Fruit fly (Drosophila melanogaster) whole organism, embryonic: ENCODE results near the gene Pex1.

Experiments used
- Bgb ChIP-seq: fragments of 200-800 bp; sonication (Bioruptor generic); IDR thresholded peaks from 2 replicates; pipeline ENCODE4 v1.3.6; 2022; ENCODE audit warnings: missing biosample characterization, missing genetic modification characterization; ENCODE audit not compliant: partially characterized antibody
- Blimp-1 ChIP-seq: fragments of 200-800 bp; sonication (Bioruptor generic); optimal IDR thresholded peaks from 3 replicates; lab custom pipeline; 2018; ENCODE audit warnings: missing biosample characterization, missing genetic modification characterization, mild to moderate bottlenecking, moderate library complexity, missing genetic modification reagents
- BtbVII ChIP-seq: fragments of 200-800 bp; sonication (Bioruptor generic); optimal IDR thresholded peaks from 3 replicates; lab custom pipeline; 2017; ENCODE audit warnings: missing biosample characterization, mild to moderate bottlenecking, missing genetic modification characterization
- CG10543 ChIP-seq: fragments of 200-800 bp; sonication (Bioruptor generic); optimal IDR thresholded peaks from 3 replicates; lab custom pipeline; 2017; ENCODE audit warnings: missing biosample characterization, mild to moderate bottlenecking, missing genetic modification characterization, moderate library complexity
- CG11504 ChIP-seq: fragments of 200-800 bp; sonication (Bioruptor generic); optimal IDR thresholded peaks from 3 replicates; lab custom pipeline; 2019; ENCODE audit warnings: missing biosample characterization, mild to moderate bottlenecking, missing genetic modification characterization, moderate library complexity
- CG11695 ChIP-seq: fragments of 200-800 bp; sonication (Bioruptor generic); IDR thresholded peaks from 3 replicates; pipeline ENCODE4 v1.3.6; 2022; ENCODE audit warnings: missing biosample characterization, missing genetic modification characterization
- CG11696 ChIP-seq: fragments of 200-800 bp; sonication (Bioruptor generic); IDR thresholded peaks from 2 replicates; pipeline ENCODE4 v1.3.6; 2022; ENCODE audit warnings: missing biosample characterization, missing genetic modification characterization
- CG15696 ChIP-seq: fragments of 200-800 bp; sonication (Bioruptor generic); optimal IDR thresholded peaks from 2 replicates; lab custom pipeline; 2019; ENCODE audit warnings: missing biosample characterization, mild to moderate bottlenecking, missing genetic modification characterization, moderate library complexity
- CG16813 ChIP-seq: fragments of 200-800 bp; sonication (Bioruptor generic); IDR thresholded peaks from 3 replicates; pipeline ENCODE4 v1.3.6; 2022; ENCODE audit warnings: missing biosample characterization, missing genetic modification characterization; ENCODE audit not compliant: partially characterized antibody
- CG17385 ChIP-seq: fragments of 200-800 bp; sonication (Bioruptor generic); optimal IDR thresholded peaks from 3 replicates; lab custom pipeline; 2018; ENCODE audit warnings: missing biosample characterization, mild to moderate bottlenecking, missing genetic modification characterization
- CG17568 ChIP-seq: fragments of 200-800 bp; sonication (Bioruptor generic); optimal IDR thresholded peaks from 2 replicates; lab custom pipeline; 2018; ENCODE audit warnings: missing biosample characterization, mild to moderate bottlenecking, missing genetic modification characterization, moderate library complexity
- CG2120 ChIP-seq: fragments of 200-800 bp; sonication (Bioruptor generic); optimal IDR thresholded peaks from 3 replicates; lab custom pipeline; 2016; ENCODE audit warnings: missing biosample characterization, missing genetic modification characterization
- CG3065 ChIP-seq: fragments of 200-800 bp; sonication (Bioruptor generic); optimal IDR thresholded peaks from 2 replicates; lab custom pipeline; 2016; ENCODE audit warnings: missing biosample characterization, missing genetic modification characterization
- CG31365 ChIP-seq: fragments of 200-800 bp; sonication (Bioruptor generic); optimal IDR thresholded peaks from 2 replicates; lab custom pipeline; 2018; ENCODE audit warnings: missing biosample characterization, mild to moderate bottlenecking, missing genetic modification characterization
- CG3281 ChIP-seq: fragments of 200-800 bp; sonication (Bioruptor generic); optimal IDR thresholded peaks from 3 replicates; lab custom pipeline; 2017; ENCODE audit warnings: missing biosample characterization, mild to moderate bottlenecking, missing genetic modification characterization
- CG42726 ChIP-seq: fragments of 200-800 bp; sonication (Bioruptor generic); IDR thresholded peaks from 2 replicates; pipeline ENCODE4 v1.3.6; 2022; ENCODE audit warnings: missing biosample characterization, missing genetic modification characterization; ENCODE audit not compliant: partially characterized antibody
- CG5953 ChIP-seq: fragments of 200-800 bp; sonication (Bioruptor generic); IDR thresholded peaks from 2 replicates; pipeline ENCODE4 v1.3.6; 2022; ENCODE audit warnings: missing biosample characterization, missing genetic modification characterization
- CG6689 ChIP-seq: fragments of 200-800 bp; sonication (Bioruptor generic); IDR thresholded peaks from 2 replicates; pipeline ENCODE4 v1.3.6; 2022; ENCODE audit warnings: missing biosample characterization, missing genetic modification characterization
- CG6765 ChIP-seq: fragments of 200-800 bp; sonication (Bioruptor generic); optimal IDR thresholded peaks from 3 replicates; lab custom pipeline; 2017; ENCODE audit warnings: missing biosample characterization, mild to moderate bottlenecking, missing genetic modification characterization
- CG7928 ChIP-seq: fragments of 200-800 bp; sonication (Bioruptor generic); optimal IDR thresholded peaks from 2 replicates; lab custom pipeline; 2017; ENCODE audit warnings: missing biosample characterization, mild to moderate bottlenecking, missing genetic modification characterization
- CG9609 ChIP-seq: fragments of 200-800 bp; sonication (Bioruptor generic); optimal IDR thresholded peaks from 3 replicates; lab custom pipeline; 2016; ENCODE audit warnings: missing biosample characterization, missing genetic modification characterization
- CG9817 ChIP-seq: fragments of 200-800 bp; sonication (Bioruptor generic); optimal IDR thresholded peaks from 2 replicates; lab custom pipeline; 2018; ENCODE audit warnings: missing biosample characterization, mild to moderate bottlenecking, missing genetic modification characterization, moderate library complexity
- CoRest ChIP-seq: fragments of 200-800 bp; sonication (Bioruptor generic); optimal IDR thresholded peaks from 3 replicates; lab custom pipeline; 2018; ENCODE audit warnings: missing biosample characterization, mild to moderate bottlenecking, missing genetic modification characterization, moderate library complexity
- Jarid2 ChIP-seq: fragments of 200-800 bp; sonication (Bioruptor generic); optimal IDR thresholded peaks from 3 replicates; lab custom pipeline; 2017; ENCODE audit warnings: mild to moderate bottlenecking, missing biosample characterization, missing genetic modification reagents, missing genetic modification characterization
- Max ChIP-seq: fragments of 200-800 bp; sonication (Bioruptor generic); optimal IDR thresholded peaks from 2 replicates; lab custom pipeline; 2016; ENCODE audit warnings: missing biosample characterization, mild to moderate bottlenecking, missing genetic modification characterization
- NC2β ChIP-seq: fragments of 200-800 bp; sonication (Bioruptor generic); optimal IDR thresholded peaks from 2 replicates; lab custom pipeline; 2016; ENCODE audit warnings: missing biosample characterization, missing genetic modification characterization
- Nf-YA ChIP-seq: fragments of 200-800 bp; sonication (Bioruptor generic); IDR thresholded peaks from 2 replicates; pipeline ENCODE4 v1.3.6; 2022; ENCODE audit warnings: missing biosample characterization, missing genetic modification characterization
- PHDP ChIP-seq: fragments of 200-800 bp; sonication (Bioruptor generic); optimal IDR thresholded peaks from 3 replicates; lab custom pipeline; 2018; ENCODE audit warnings: missing biosample characterization, mild to moderate bottlenecking, missing genetic modification characterization, moderate library complexity
- Sry-β ChIP-seq: fragments of 200-800 bp; sonication (Bioruptor generic); optimal IDR thresholded peaks from 2 replicates; lab custom pipeline; 2018; ENCODE audit warnings: missing biosample characterization, mild to moderate bottlenecking, missing genetic modification characterization, moderate library complexity
- Sry-δ ChIP-seq: fragments of 200-800 bp; sonication (Bioruptor generic); optimal IDR thresholded peaks from 2 replicates; lab custom pipeline; 2016; ENCODE audit warnings: missing biosample characterization, missing genetic modification characterization
- abd-A ChIP-seq: fragments of 200-800 bp; sonication (Bioruptor generic); optimal IDR thresholded peaks from 3 replicates; lab custom pipeline; 2019; ENCODE audit warnings: missing biosample characterization, mild to moderate bottlenecking, missing genetic modification characterization, moderate library complexity
- az2 ChIP-seq: fragments of 200-800 bp; sonication (Bioruptor generic); optimal IDR thresholded peaks from 3 replicates; lab custom pipeline; 2016; ENCODE audit warnings: missing biosample characterization, missing genetic modification characterization
- caup ChIP-seq: fragments of 200-800 bp; sonication (Bioruptor generic); optimal IDR thresholded peaks from 3 replicates; lab custom pipeline; 2017; ENCODE audit warnings: missing biosample characterization, mild to moderate bottlenecking, missing genetic modification characterization, moderate library complexity; ENCODE audit not compliant: severe bottlenecking
- dpn ChIP-seq, 2 experiments: fragments of 200-800 bp; sonication (Bioruptor generic); optimal IDR thresholded peaks; 3 replicates each; lab custom pipeline; 2016; ENCODE audit warnings: missing biosample characterization in 2 of 2, missing genetic modification characterization in 2 of 2
- fu2 ChIP-seq: fragments of 200-800 bp; sonication (Bioruptor generic); optimal IDR thresholded peaks from 2 replicates; lab custom pipeline; 2016; ENCODE audit warnings: missing biosample characterization, missing genetic modification characterization
- gce ChIP-seq: fragments of 200-800 bp; sonication (Bioruptor generic); IDR thresholded peaks from 3 replicates; pipeline ENCODE4 v1.3.6; 2022; ENCODE audit warnings: missing biosample characterization, missing genetic modification characterization
- gfzf ChIP-seq: fragments of 200-800 bp; sonication (Bioruptor generic); optimal IDR thresholded peaks from 2 replicates; lab custom pipeline; 2016; ENCODE audit warnings: missing biosample characterization, mild to moderate bottlenecking, missing genetic modification characterization, moderate library complexity
- hb ChIP-seq: fragments of 200-800 bp; sonication (Bioruptor generic); IDR thresholded peaks from 3 replicates; pipeline ENCODE4 v1.3.6; 2022; ENCODE audit warnings: missing biosample characterization, missing genetic modification characterization; ENCODE audit not compliant: partially characterized antibody
- hkb ChIP-seq, 2 experiments: fragments of 200-800 bp in 1 of 2; fragments of >200 bp in 1 of 2; sonication (Bioruptor generic) in 1 of 2; IDR thresholded peaks in 1 of 2; optimal IDR thresholded peaks in 1 of 2; 2 replicates each; pipeline versions ENCODE4 v1.3.6 to Lab custom; 2017 to 2022; ENCODE audit warnings: missing biosample characterization in 1 of 2, missing genetic modification characterization in 1 of 2
- lbe ChIP-seq: fragments of 200-800 bp; sonication (Bioruptor generic); optimal IDR thresholded peaks from 2 replicates; lab custom pipeline; 2016; ENCODE audit warnings: missing biosample characterization, mild to moderate bottlenecking, missing genetic modification characterization
- phol ChIP-seq: fragments of 200-800 bp; sonication (Bioruptor generic); optimal IDR thresholded peaks from 3 replicates; lab custom pipeline; 2018; ENCODE audit warnings: missing biosample characterization, mild to moderate bottlenecking, missing genetic modification characterization, moderate library complexity
- toy ChIP-seq: fragments of 200-800 bp; sonication (Bioruptor generic); IDR thresholded peaks from 2 replicates; pipeline ENCODE4 v1.3.6; 2022; ENCODE audit warnings: missing biosample characterization, missing genetic modification characterization
- unc-4 ChIP-seq: fragments of 200-800 bp; sonication (Bioruptor generic); IDR thresholded peaks from 2 replicates; pipeline ENCODE4 v1.3.6; 2022; ENCODE audit warnings: missing biosample characterization, missing genetic modification characterization; ENCODE audit not compliant: partially characterized antibody
- vfl ChIP-seq: fragments of 200-800 bp; sonication (Bioruptor generic); optimal IDR thresholded peaks from 2 replicates; lab custom pipeline; 2016; ENCODE audit warnings: missing biosample characterization, missing genetic modification characterization
- vnd ChIP-seq: fragments of 200-800 bp; sonication (Bioruptor generic); IDR thresholded peaks from 3 replicates; pipeline ENCODE4 v1.3.6; 2022; ENCODE audit warnings: missing biosample characterization, missing genetic modification characterization; ENCODE audit not compliant: partially characterized antibody
- zf30C ChIP-seq: fragments of 200-800 bp; sonication (Bioruptor generic); optimal IDR thresholded peaks from 3 replicates; lab custom pipeline; 2018; ENCODE audit warnings: missing biosample characterization, mild to moderate bottlenecking, missing genetic modification characterization

Gene Pex1

dm6 chr3L:14031171-14032126, 40.2 kb upstream of the Pex1 start, which contains the start of the genes CG6650 and endos (continued):
- peak; percentile 85 for TF ChIP-seq Sry-δ (GFP tag; lab: Kevin White, UChicago)
- no peak for TF ChIP-seq gce
- no peak for TF ChIP-seq CG11696 (GFP tag; lab: Robert Waterston, UW)
- TF ChIP-seq CG11504 = no peak
- peak; percentile 47 for TF ChIP-seq lbe
- peak; percentile 64 for TF ChIP-seq phol (tag; lab: Kevin White, UChicago)
- peak; percentile 24 for TF ChIP-seq CG17385 (GFP tag; lab: Kevin White, UChicago)
- no peak for TF ChIP-seq CG42726 (GFP tag; lab: Robert Waterston, UW)
- TF ChIP-seq toy (GFP tag; lab: Robert Waterston, UW) = no peak
- TF ChIP-seq dpn (GFP tag; optimal IDR thresholded peaks at IDR 0.05; lab: Kevin White, UChicago) = peak in 1 of 2 experiments; percentile 14
- peak; percentile 37 for TF ChIP-seq caup (GFP tag; lab: Kevin White, UChicago)
- TF ChIP-seq CoRest = peak; percentile 55
- TF ChIP-seq CG10543 (GFP tag; lab: Kevin White, UChicago) = peak; percentile 84
- no peak for TF ChIP-seq CG3065 (GFP tag; lab: Kevin White, UChicago)
- peak; percentile 48 for TF ChIP-seq CG15696 (tag; lab: Kevin White, UChicago)
- no peak for TF ChIP-seq CG6765 (GFP tag; lab: Kevin White, UChicago)
- no peak for TF ChIP-seq CG31365 (tag; lab: Kevin White, UChicago)
- peak; percentile 78 for TF ChIP-seq CG16813 (GFP tag; lab: Robert Waterston, UW)
- no peak for TF ChIP-seq NC2β
- TF ChIP-seq Nf-YA (GFP tag; lab: Robert Waterston, UW) = no peak
- peak; percentile 68 for TF ChIP-seq unc-4
- no peak for TF ChIP-seq CG17568 (GFP tag; lab: Kevin White, UChicago)
- 0 out of 2 replicates have a peak, but pooled peaks have one; percentile 17 for TF ChIP-seq CG6689
- no peak for TF ChIP-seq Jarid2 (GFP tag; lab: Kevin White, UChicago)
- TF ChIP-seq CG11695 (GFP tag; lab: Robert Waterston, UW) = peak; percentile 34; the same call in 1 of the 3 replicates
- TF ChIP-seq CG5953 (GFP tag; lab: Robert Waterston, UW) = no peak
- peak; percentile 48 for TF ChIP-seq CG9817 (tag; lab: Kevin White, UChicago)
- no peak for TF ChIP-seq BtbVII
- TF ChIP-seq hkb (optimal IDR thresholded peaks at IDR 0.05; lab: Kevin White, UChicago) = no peak
- TF ChIP-seq hkb (GFP tag; IDR thresholded peaks at IDR 0.05; lab: Robert Waterston, UW) = no peak; the same call in 1 of the 2 replicates
- TF ChIP-seq abd-A (tag; lab: Kevin White, UChicago) = no peak
- TF ChIP-seq CG7928 = peak; percentile 68
- peak; percentile 47 for TF ChIP-seq CG3281 (GFP tag; lab: Kevin White, UChicago)
- TF ChIP-seq az2 = peak; percentile 14
- TF ChIP-seq PHDP (tag; lab: Kevin White, UChicago) = peak; percentile 42
- no peak for TF ChIP-seq Blimp-1 (GFP tag; lab: Kevin White, UChicago)
- TF ChIP-seq zf30C (GFP tag; lab: Kevin White, UChicago) = no peak
- TF ChIP-seq vfl (GFP tag; lab: Kevin White, UChicago) = no peak
- peak; percentile 65 for TF ChIP-seq hb (GFP tag; lab: Robert Waterston, UW)
- TF ChIP-seq CG2120 (GFP tag; lab: Kevin White, UChicago) = peak; percentile 22
- no peak for TF ChIP-seq CG9609 (GFP tag; lab: Kevin White, UChicago)
- peak; percentile 73 for TF ChIP-seq vnd (GFP tag; lab: Robert Waterston, UW)
- no peak for TF ChIP-seq fu2 (GFP tag; lab: Kevin White, UChicago)
- peak; percentile 76 for TF ChIP-seq Bgb (GFP tag; lab: Robert Waterston, UW)
- peak; percentile 16 for TF ChIP-seq Max (GFP tag; lab: Kevin White, UChicago)
- peak; percentile 56 for TF ChIP-seq gfzf (GFP tag; lab: Kevin White, UChicago)
- TF ChIP-seq Sry-β (GFP tag; lab: Kevin White, UChicago) = peak; percentile 3
